Worm (Caenorhabditis elegans) whole organism, midembryonic: ENCODE measurements around the gene D1044.6.

Source experiments
- T22C8.4 ChIP-seq: fragments of 200-800 bp; sonication (Bioruptor generic); IDR thresholded peaks from 2 replicates; pipeline ENCODE4 v1.3.6; 2022; ENCODE audit warnings: missing genetic modification characterization, missing compliant biosample characterization
- cog-1 ChIP-seq: sonication (generic microtip); optimal IDR thresholded peaks from 2 replicates; lab custom pipeline; 2016; ENCODE audit warnings: missing genetic modification characterization, missing compliant biosample characterization
- flt-1 ChIP-seq: fragments of 200-800 bp; sonication (Bioruptor generic); IDR thresholded peaks from 2 replicates; pipeline ENCODE4 v1.3.6; 2022; ENCODE audit warnings: missing genetic modification characterization, missing compliant biosample characterization
- klf-2 ChIP-seq: fragments of 200-800 bp; sonication (Bioruptor generic); conservative IDR thresholded peaks from 2 replicates; pipeline ENCODE4 v1.3.6; 2022; ENCODE audit warnings: missing genetic modification reagents, missing genetic modification characterization, missing compliant biosample characterization
- med-1 ChIP-seq: sonication (generic microtip); optimal IDR thresholded peaks from 2 replicates; lab custom pipeline; 2017; ENCODE audit warnings: missing genetic modification characterization, mild to moderate bottlenecking, missing compliant biosample characterization, antibody characterized with exemption, missing genetic modification reagents; ENCODE audit not compliant: insufficient read depth
- ref-1 ChIP-seq: fragments of 200-800 bp; sonication (Bioruptor generic); conservative IDR thresholded peaks from 2 replicates; pipeline ENCODE4 v1.3.6; 2022; ENCODE audit warnings: missing genetic modification reagents, missing genetic modification characterization, missing compliant biosample characterization
- tab-1 ChIP-seq: fragments of 200-800 bp; sonication (Bioruptor generic); IDR thresholded peaks from 2 replicates; pipeline ENCODE4 v1.3.6; 2022; ENCODE audit warnings: missing genetic modification characterization, missing compliant biosample characterization
- ztf-23 ChIP-seq: fragments of 200-800 bp; sonication (Bioruptor generic); IDR thresholded peaks from 2 replicates; pipeline ENCODE4 v1.3.6; 2022; ENCODE audit warnings: missing genetic modification reagents, missing genetic modification characterization, missing compliant biosample characterization
- ztf-29 ChIP-seq: fragments of 200-800 bp; sonication (Bioruptor generic); IDR thresholded peaks from 2 replicates; pipeline ENCODE4 v1.3.6; 2022; ENCODE audit warnings: missing genetic modification reagents, missing genetic modification characterization, missing compliant biosample characterization

D1044.6 gene

DNA sequence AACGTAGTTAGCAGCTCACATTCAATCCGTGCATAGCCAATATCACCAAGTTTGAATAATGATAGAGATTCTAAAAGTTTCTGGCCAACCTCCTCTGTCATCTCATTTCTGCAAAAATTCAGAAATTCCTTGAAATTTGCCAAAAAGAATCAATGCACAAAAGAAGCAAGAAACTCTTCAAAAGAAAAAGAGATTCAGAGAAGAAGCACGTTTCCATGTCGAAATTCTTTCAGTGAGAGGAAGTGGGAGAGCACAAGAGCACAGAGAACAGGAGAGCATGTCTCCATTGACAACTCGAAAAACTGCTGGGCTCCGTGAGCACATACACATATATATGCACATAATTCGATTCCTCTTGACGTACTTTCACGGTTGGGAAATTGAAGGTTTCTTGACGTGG, 25.6 kb downstream of the D1044.6 start, which contains the start of gene nekl-4:
nekl-4 (minus strand) TSS at position 101 of the 400 bp plus-strand sequence.
- TF ChIP-seq med-1, result no peak
- no peak for TF ChIP-seq klf-2 (GFP tag; lab: Robert Waterston, UW)
- TF ChIP-seq T22C8.4 (GFP tag; lab: Robert Waterston, UW), result no peak
- no peak for TF ChIP-seq flt-1 (GFP tag; lab: Robert Waterston, UW)
- no peak for TF ChIP-seq ztf-29 (GFP tag; lab: Robert Waterston, UW)
- no peak for TF ChIP-seq cog-1 (tag; lab: Kevin White, UChicago)
- no peak for TF ChIP-seq ztf-23
- no peak for TF ChIP-seq tab-1 (GFP tag; lab: Robert Waterston, UW)
- TF ChIP-seq ref-1 (GFP tag; lab: Robert Waterston, UW), result no peak

DNA sequence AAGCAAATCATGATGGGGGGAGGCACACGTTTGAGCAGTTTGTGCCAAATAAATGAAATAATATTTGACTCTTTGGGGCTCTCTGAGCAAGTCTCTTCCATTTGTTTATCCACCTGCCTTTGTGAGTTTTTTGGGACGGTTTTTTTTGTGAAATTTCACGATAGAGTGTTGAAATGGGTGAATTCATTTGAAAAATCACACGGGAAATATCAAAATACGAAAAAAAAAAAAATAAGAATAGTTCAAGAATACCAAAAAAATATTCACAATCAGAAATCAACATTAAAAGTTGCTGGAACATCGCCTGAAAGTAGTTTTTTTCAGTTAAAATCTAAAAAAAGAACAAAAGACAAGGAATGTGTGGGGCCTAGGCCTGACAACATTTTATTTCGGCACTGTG, 30.5 kb downstream of the D1044.6 start, which contains the start of gene pqn-25:
pqn-25 (minus strand) TSS at position 101 of the 400 bp plus-strand sequence.
- TF ChIP-seq ref-1 (GFP tag; lab: Robert Waterston, UW) (no peak), tab-1 (GFP tag; lab: Robert Waterston, UW) (no peak), cog-1 (tag; lab: Kevin White, UChicago) (no peak), flt-1 (GFP tag; lab: Robert Waterston, UW) (no peak), ztf-29 (GFP tag; lab: Robert Waterston, UW) (no peak), T22C8.4 (GFP tag; lab: Robert Waterston, UW) (no peak), klf-2 (GFP tag; lab: Robert Waterston, UW) (no peak), med-1 (no peak), ztf-23 (no peak)

DNA sequence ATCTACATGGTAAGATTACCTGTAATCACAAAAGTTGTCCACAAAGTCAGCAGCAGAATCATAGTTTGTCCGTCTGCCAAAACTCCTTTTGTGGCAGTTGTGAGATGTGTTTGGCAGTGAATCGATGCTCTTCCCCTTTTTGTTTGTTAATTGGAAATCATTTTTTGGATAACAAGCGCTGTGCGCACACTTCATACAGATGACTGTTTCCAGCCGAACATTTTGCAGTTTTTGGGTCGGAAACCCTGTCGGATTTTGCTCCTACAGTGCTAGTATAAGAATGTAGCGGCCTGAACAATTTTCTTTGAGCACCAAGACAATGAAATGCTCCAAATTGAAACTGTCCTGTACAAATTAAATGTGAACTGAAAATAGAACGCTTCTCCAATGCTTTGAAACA, 34.3 kb downstream of the D1044.6 start, which contains the start of gene D1044.7:
D1044.7 (minus strand) TSS at position 101 of the 400 bp plus-strand sequence.
- TF ChIP-seq tab-1 (GFP tag; lab: Robert Waterston, UW), result no peak
- no peak for TF ChIP-seq ref-1 (GFP tag; lab: Robert Waterston, UW)
- TF ChIP-seq med-1, result no peak
- TF ChIP-seq flt-1 (GFP tag; lab: Robert Waterston, UW), result no peak
- no peak for TF ChIP-seq ztf-23
- no peak for TF ChIP-seq ztf-29 (GFP tag; lab: Robert Waterston, UW)
- no peak for TF ChIP-seq T22C8.4 (GFP tag; lab: Robert Waterston, UW)
- no peak for TF ChIP-seq klf-2 (GFP tag; lab: Robert Waterston, UW)
- TF ChIP-seq cog-1 (tag; lab: Kevin White, UChicago), result no peak

DNA sequence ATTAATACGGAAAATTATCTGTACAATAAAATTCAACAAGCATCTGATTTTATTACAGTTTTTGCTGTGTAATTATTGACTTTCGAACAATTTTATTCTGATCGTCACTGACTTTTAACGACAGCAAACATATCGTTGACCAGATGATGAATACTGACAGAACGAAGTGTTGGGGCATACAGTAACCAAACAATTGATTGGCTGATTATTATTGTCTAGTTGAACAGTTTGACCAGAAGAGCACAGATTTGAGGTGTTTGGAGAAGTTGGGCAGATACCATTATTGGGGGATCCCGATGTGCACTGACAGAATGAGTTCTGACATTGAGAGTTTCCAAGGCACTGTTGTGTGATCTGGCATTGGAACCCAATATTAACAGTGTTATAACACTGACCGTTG, 36.0 kb downstream of the D1044.6 start:
- TF ChIP-seq klf-2 (GFP tag; lab: Robert Waterston, UW) (no peak), ztf-29 (GFP tag; lab: Robert Waterston, UW) (no peak), cog-1 (tag; lab: Kevin White, UChicago) (no peak), ztf-23 (no peak)

DNA sequence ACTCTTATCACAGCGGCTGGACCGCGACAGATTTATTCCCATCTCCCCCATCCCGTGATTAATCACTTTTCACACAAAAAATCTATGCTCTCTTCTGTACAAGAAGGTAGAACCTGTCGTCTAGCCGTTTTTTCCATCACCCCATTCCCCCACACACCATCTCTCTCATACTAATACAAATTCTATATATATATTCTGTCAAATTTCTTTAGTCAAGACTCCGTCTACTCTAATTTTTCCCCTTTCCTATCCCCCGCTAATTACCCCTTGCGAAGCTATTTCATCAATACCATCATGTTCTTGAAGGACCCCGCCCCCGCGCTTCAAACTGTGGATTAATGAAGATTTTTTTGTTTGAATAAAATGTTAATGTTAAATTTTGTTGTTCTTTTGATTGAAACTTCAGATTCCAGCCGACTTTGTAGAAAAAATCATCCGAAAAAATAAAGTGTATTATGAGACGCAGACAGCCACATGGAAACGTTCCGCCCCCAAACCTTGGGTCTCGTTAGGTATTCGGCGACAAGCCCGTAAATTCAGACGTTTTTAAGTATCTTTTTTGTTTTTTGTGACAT, 36.9 kb downstream of the D1044.6 start:
- TF ChIP-seq flt-1 (GFP tag; lab: Robert Waterston, UW), result no peak
- 0 out of 2 replicates have a peak, but pooled peaks have one; percentile 52 for TF ChIP-seq ztf-23
- no peak for TF ChIP-seq cog-1 (tag; lab: Kevin White, UChicago)
- TF ChIP-seq med-1, result no peak

DNA sequence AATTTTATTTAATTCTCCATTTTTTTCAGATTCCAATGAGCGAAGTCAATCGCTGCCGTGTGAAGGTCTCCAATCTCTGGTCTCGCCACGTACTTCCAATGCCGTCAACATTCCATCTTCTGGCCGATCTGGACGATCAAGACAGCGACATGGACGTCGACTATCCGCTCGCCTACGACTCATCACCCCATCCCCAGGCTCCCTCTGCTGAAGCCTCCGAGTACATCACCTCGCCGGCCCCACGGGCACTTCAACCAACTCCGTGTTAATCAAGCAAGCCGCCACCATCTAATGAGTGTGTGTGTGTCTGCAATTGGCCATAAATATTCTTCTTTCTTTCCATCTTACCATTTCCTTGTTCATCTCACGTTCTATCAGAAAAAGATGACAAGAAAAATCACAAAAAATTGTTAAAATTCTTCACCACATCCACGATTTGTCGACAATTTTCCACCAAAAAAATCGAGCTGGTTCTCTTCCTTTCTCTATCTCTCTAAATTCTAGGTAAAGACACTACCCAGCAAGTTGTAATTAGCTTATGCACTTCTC, 37.4 kb downstream of the D1044.6 start:
- no peak for TF ChIP-seq ztf-23
- 0 out of 2 replicates have a peak, but pooled peaks have one; percentile 9 for TF ChIP-seq tab-1 (GFP tag; lab: Robert Waterston, UW)

DNA sequence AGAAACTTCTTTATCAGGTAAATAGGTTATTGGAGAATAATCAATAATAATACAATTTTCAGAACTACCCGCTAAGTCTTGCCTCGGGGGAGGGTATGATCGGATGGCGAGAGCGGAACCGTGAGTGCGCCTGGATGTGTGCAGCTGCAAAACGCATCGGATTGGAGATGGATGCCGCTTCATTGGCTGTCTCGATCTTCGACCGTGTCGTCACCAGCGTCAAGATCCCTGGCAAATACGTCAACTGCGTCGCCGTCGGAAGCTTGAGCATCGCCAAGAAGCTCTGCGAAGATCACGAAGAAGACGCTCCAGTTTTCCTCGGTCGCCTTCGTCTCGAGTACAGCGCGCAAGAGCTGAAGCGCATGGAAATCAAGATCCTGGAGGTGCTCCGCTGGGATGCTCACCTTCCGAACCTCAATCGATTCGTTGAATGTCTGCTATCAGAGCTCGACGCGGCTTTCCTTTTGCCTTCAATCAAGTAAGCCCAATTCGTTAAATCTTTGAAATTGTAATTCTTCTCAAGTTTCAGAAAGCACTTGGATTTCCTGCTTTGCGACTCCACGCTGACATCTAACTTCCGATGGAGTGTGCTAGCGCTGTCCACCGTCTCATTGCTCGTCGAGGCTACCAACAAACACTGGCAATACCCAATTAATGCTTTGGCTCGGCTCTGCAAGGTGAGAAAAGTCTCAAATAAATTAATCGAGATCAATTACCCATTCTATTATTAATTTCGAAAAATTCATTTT, 38.1 kb downstream of the D1044.6 start:
- TF ChIP-seq ztf-23, result no peak
- TF ChIP-seq flt-1 (GFP tag; lab: Robert Waterston, UW), result 0 out of 2 replicates have a peak, but pooled peaks have one; percentile 54

DNA sequence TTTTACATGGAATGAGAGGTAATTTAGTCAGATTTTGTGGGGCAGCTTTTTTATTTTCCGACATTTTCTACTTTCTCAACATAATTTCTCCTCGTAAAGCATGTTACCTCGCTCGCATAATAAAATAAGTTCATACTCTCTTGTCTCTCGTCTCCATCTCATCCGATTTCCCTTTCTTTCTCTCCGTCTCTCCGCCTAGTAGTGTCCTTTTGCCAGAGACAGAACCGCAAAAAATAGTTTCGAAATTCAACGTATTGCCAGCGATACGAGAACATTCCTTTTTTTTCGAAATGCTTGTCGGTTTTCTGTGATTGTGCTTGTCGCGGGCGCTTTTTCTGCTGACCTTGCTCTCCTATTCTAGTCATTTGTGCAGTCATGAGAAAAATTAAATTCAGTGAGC, 38.8 kb downstream of the D1044.6 start:
- TF ChIP-seq flt-1 (GFP tag; lab: Robert Waterston, UW), result 0 out of 2 replicates have a peak, but pooled peaks have one; percentile 16
- TF ChIP-seq klf-2 (GFP tag; lab: Robert Waterston, UW), result no peak
- TF ChIP-seq ztf-29 (GFP tag; lab: Robert Waterston, UW), result no peak
- no peak for TF ChIP-seq med-1

DNA sequence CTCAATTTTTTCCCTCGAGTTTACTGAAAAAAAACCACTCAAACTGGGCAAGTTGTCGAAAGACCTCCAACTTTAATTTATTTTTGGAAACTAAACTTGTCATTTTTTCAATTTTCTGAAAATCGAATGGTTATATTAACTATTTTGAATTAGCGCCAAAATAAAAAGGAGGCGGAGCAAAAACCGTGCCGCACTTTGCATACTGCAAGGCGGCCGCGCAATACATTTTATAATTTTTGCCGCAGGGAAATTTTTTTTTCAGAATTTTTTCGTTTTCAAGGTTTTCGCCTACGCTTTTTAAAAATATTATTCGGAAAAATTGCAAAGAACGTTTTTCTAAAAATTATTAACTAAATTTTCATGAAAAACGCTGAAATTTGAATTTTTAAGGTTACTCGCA, 39.3 kb downstream of the D1044.6 start:
- TF ChIP-seq med-1, result no peak
- no peak for TF ChIP-seq tab-1 (GFP tag; lab: Robert Waterston, UW)
- no peak for TF ChIP-seq ref-1 (GFP tag; lab: Robert Waterston, UW)
- TF ChIP-seq klf-2 (GFP tag; lab: Robert Waterston, UW), result no peak
- no peak for TF ChIP-seq flt-1 (GFP tag; lab: Robert Waterston, UW)
- no peak for TF ChIP-seq ztf-23

DNA sequence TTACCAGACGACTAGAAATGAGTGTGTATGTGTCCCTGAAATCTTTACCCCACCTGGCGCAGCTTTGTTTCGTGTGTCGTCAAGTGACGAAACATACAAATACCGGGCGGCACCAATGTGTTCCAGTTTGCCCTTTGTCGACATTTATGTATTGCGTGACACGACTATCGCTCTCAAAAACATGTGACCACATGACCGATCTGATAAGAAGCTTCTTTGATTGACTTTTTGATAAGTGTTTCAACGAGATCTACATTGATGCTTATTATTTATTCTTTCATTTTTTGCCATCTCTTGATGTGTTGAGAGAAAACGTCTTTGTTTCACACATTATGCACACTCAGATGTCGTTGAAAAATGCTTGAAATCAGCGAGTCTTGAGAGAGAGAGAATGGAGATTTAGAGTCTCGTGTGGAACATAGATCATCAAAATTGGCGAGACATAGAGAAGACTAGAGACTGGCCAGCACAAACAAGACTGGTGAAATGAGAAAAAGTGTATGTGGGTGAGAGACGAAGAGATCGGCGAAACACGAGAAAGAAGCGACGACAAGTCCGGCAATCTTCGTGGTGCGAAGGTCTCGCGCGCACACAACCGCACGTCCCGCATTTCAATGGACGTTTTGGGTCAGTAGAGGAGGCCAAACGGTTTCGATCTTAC, 39.9 kb downstream of the D1044.6 start:
- TF ChIP-seq T22C8.4 (GFP tag; lab: Robert Waterston, UW), result no peak
- peak; percentile 56 for TF ChIP-seq cog-1 (tag; lab: Kevin White, UChicago)
- no peak for TF ChIP-seq ztf-29 (GFP tag; lab: Robert Waterston, UW)
- TF ChIP-seq ztf-23, result no peak
- TF ChIP-seq tab-1 (GFP tag; lab: Robert Waterston, UW), result no peak
- TF ChIP-seq ref-1 (GFP tag; lab: Robert Waterston, UW), result peak; percentile 43; the same call in 1 of the 2 replicates
- no peak for TF ChIP-seq klf-2 (GFP tag; lab: Robert Waterston, UW)
- no peak for TF ChIP-seq flt-1 (GFP tag; lab: Robert Waterston, UW)
